Fruit fly (Drosophila melanogaster): ENCODE results near the gene tai.

The tai gene

DNA sequence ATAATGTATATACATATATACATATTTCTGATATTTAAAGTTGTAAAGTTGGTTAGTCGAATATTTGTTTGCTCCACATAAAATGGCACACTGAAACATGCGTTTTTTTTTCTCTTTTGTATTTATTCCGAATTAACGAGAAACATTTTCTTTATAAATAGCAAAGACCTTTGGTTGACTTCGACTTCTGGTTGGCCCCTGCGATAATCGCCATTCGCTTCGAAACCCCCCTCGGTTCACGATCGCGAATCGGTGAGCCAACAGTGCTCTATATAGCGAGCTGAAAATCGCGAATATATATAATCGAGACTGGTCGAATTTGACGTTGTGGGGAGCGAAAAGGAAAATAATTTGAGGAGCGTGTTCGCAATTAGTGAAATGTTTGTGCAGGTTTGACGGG lies 49.3 kb downstream of the tai start:
- no peak for TF ChIP-seq noc (tag; optimal IDR thresholded peaks at IDR 0.05)

- TF ChIP-seq noc (tag; optimal IDR thresholded peaks at IDR 0.05) = no peak
Measured at dm6 chr2L:9223266-9223665, 56.7 kb downstream of the tai start.

- no peak for TF ChIP-seq noc (tag; optimal IDR thresholded peaks at IDR 0.05)
Measured at dm6 chr2L:9224364-9225019, 57.9 kb downstream of the tai start.

DNA sequence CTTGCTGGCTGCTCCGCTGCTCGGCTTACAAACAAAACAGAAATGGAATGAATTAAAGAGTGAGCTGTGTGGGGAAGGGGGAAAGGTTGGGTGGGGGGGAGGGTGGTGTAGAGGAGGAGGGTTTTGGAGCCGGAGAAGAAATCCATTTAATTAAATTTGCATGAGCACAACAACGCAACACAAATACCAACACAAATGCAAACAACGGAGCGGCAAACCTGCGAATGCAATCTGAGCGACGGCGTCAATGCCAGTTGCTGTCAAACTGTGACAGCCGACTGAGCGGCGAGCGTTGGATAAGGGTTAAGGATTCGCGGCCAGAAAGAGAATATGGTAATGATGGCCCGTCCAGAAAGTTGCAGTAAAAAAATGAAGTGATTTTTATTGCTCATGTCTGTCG lies 58.8 kb downstream of the tai start:
- no peak for TF ChIP-seq noc (tag; optimal IDR thresholded peaks at IDR 0.05)

DNA sequence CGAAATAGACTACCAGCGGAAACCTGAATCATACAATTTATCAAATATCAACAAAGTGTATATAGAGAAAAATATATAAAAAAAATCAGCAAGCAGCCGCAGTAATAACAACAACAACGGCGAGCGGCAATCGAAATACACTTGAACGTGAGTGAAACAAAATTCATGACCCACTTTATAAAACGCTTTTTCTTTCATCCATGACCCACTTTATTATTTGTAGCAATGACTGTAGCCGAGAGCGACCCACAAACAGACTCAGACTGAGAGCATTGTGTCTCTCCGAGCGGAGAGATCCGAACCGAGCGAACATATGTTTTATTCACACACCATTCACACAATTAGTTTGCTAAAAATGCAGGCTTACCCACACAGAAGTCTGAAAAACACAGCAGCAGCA lies 63.1 kb downstream of the tai start:
- no peak for TF ChIP-seq noc (tag; optimal IDR thresholded peaks at IDR 0.05)

- peak; percentile 44 for TF ChIP-seq noc (tag; optimal IDR thresholded peaks at IDR 0.05)
Measured at dm6 chr2L:9231760-9232431, 65.3 kb downstream of the tai start.

DNA sequence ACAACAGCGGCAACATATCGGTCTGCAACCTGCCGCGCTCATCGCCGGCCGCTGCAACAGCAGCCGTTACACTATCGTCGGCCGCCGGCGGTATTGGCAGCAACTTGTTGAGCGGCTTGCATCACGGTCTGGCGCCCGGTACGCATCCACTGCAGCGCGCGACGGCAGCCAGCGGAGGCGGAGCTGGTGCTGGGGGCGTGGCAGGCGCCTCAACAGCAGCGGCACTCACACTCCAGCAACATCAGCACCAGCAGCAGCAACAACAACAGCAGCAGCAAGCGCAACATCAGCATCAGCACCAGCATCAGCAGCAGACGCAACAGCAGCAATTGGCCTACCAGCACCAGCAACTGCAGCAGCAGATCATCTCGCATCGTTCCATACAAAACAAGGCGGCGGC lies 67.5 kb downstream of the tai start:
- TF ChIP-seq noc (tag; optimal IDR thresholded peaks at IDR 0.05) = no peak

DNA sequence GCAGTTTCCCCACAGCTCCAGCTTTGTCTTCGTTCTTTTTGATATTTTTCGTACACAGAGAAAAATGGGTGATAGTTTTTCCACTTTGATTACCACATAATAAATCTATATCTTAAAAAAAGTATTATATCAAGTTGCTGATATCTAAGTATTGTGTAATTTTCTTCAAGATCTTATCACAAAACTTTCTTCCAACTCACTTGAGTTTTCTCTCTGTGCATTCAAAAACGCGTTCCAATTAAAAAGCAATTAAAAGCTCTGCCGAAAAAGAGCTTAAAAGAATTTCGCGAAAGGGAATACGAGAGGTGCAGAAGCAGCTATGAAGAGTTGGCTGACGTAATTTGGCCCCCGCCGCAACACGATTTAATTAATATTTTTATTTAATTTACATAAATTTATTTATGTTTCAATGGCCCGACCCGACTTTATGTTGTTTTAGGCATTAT lies 69.0 kb downstream of the tai start:
- TF ChIP-seq noc (tag; optimal IDR thresholded peaks at IDR 0.05) = peak; percentile 76

DNA sequence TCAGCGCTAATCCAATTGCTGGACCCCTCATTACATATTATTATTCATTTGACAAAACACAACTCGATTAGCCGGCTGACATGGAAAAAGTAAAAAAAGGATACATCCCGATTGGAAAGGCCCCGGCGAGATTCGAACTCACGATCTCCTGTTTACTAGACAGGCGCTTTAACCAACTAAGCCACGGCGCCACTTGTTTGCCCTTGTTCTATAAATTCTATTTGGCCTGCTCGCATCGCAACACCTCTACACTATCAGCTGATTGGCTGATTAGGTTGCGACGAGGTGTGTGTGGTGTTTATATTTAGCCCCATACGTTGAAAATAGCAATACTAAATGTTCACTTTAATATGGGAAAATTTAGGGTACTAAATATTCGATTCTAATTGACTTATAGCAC lies 69.8 kb downstream of the tai start:
- no peak for TF ChIP-seq noc (tag; optimal IDR thresholded peaks at IDR 0.05)

- no peak for TF ChIP-seq noc (tag; optimal IDR thresholded peaks at IDR 0.05)
Measured at dm6 chr2L:9237212-9238031, 70.8 kb downstream of the tai start.

DNA sequence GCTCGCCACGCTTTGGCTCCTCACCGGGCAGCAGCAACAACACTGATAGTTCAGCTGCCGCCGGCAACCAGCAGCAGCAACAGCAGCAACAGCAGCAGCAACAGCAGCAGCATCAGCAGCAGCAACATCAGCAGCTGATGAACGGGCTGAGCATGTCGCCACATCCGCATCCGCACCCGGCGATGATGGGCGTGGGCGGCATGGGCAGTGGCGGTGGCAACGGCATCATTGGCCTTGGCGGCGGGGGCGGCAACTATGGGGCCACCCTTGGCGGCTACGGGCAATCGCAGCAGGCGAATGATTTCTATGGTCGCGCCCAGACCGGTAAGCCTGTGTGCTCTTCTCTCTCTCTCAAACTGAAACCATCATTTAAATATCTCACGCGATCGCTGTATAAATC lies 77.7 kb downstream of the tai start:
- no peak for TF ChIP-seq noc (tag; optimal IDR thresholded peaks at IDR 0.05)

DNA sequence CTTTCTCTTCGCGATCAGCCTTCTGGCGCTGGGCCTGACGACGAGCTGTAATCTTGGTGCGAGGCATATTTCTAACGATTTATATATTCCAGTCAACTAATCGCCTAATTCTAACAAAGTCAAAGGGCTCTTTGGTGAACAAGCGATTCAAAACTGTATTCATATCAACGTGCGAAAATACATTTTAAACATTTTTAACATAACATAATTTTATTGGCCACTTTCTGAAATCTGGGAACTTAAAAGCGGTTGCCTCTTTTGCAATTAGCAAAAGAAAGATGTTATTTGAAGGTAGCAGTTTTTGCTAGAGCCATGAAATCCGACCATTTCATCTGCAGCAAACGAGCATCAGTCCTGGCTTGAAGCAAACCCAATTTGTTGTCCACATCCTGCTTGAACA lies 84.4 kb downstream of the tai start, which contains the start of gene aust:
aust (minus strand) TSS at position 101 of the 400 bp plus-strand sequence.
- no peak for TF ChIP-seq noc (tag; optimal IDR thresholded peaks at IDR 0.05)

DNA sequence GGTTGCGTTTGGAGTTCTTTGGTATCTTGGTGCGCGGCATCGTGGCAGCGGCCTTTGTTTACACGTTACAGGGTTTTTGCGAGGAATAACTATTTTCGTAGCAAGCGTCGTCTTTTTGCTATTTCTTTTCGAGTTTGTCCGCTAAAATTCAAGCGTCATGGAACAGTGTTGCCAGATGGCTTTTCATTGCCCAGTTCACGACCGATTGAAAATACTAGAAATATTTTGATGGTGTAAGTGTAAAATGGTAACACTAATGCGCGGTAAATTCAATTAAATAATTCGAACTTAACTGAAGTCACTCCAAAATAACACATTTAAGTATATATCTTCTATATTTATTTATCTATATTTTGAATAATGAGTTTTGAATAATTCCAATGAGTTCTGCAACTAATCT lies 86.4 kb downstream of the tai start, which contains the start of gene borr:
borr (minus strand) TSS at position 172 of the 400 bp plus-strand sequence.
- no peak for TF ChIP-seq noc (tag; optimal IDR thresholded peaks at IDR 0.05)

- no peak for TF ChIP-seq noc (tag; optimal IDR thresholded peaks at IDR 0.05)
Measured at dm6 chr2L:9254754-9255153, 88.2 kb downstream of the tai start, which contains the start of gene lectin-30A. Gene lectin-30A (minus strand): TSS chr2L:9254854.

DNA sequence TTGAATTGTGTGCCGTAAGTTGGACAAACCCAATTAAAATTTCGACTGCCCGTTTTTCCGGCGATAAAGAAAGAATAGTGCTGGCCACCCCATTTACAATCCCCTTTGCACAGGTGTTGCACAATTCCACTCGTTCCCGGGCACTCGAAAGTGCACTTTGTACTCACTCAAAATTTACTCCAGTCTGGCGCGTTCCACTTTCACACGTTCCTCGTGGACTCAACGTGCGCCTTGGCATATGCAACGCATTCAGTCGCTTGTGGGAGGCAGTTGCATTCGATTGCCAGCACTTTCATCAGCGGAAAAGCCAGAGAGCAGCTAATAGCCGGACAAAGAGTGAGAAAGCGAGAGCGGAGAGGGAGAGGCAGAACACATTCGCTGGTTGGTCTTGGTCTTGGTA lies 89.7 kb downstream of the tai start, which contains the start of gene Ggamma30A:
Ggamma30A (plus strand) TSS at position 248 of the 400 bp plus-strand sequence.
- TF ChIP-seq noc (tag; optimal IDR thresholded peaks at IDR 0.05) = no peak

DNA sequence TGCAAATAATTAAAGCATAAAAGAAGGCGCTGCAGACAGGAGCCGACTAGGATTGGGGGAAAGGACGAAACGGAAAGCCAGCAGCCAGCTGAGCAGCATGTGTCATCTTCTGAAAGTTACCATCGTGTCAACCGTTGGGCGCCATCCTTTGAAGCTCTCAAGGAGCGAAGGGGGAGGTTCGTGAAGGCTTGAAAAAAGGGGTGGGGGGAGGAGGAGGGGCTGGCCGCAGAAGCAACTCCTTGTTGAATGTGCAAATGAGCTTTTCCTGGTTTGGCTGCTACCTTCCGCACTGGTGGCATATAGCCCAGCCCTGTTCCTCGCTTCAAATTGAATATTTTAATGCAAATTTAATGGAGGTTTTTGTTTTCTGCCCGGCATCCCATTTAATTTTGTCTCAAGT lies 99.5 kb downstream of the tai start:
- no peak for TF ChIP-seq noc (tag; optimal IDR thresholded peaks at IDR 0.05)
